Fruit fly (Drosophila melanogaster): ENCODE measurements around the gene vilya.

Gene vilya

dm6 chrX:2744042-2744441, 17.6 kb downstream of the vilya start, which contains the start of gene Syx4 (continued):
- TF ChIP-seq CG10366 (GFP tag; IDR thresholded peaks at IDR 0.05), result peak; percentile 89
- no peak for TF ChIP-seq yki (optimal IDR thresholded peaks at IDR 0.05)
- TF ChIP-seq Ada2b (GFP tag; IDR thresholded peaks at IDR 0.05), result peak; percentile 88
- TF ChIP-seq fd64A (GFP tag; optimal IDR thresholded peaks at IDR 0.05), result peak; percentile 49
- TF ChIP-seq CG30431 (GFP tag; optimal IDR thresholded peaks at IDR 0.05), result peak; percentile 61
- TF ChIP-seq nmo (GFP tag; optimal IDR thresholded peaks at IDR 0.05), result peak; percentile 88
- TF ChIP-seq CG34224 (GFP tag; IDR thresholded peaks at IDR 0.05; ENCODE audit: partially characterized antibody), result no peak
- TF ChIP-seq danr (GFP tag; IDR thresholded peaks at IDR 0.05), result peak; percentile 68
- peak; percentile 89 for TF ChIP-seq HLH3B (GFP tag; IDR thresholded peaks at IDR 0.05)
- peak; percentile 85 for TF ChIP-seq CG4854 (GFP tag; optimal IDR thresholded peaks at IDR 0.05)
- no peak for TF ChIP-seq inv (GFP tag; IDR thresholded peaks at IDR 0.05; ENCODE audit: partially characterized antibody)
- TF ChIP-seq dmrt99B (tag; optimal IDR thresholded peaks at IDR 0.05), result peak; percentile 95
- TF ChIP-seq CG8281 (tag; optimal IDR thresholded peaks at IDR 0.05), result peak; percentile 71
- peak; percentile 87 for TF ChIP-seq CG2712 (tag; optimal IDR thresholded peaks at IDR 0.05)
- TF ChIP-seq CG3163 (GFP tag; optimal IDR thresholded peaks at IDR 0.05), result peak; percentile 57
- peak; percentile 87 for TF ChIP-seq CG16863 (GFP tag; optimal IDR thresholded peaks at IDR 0.05)
- TF ChIP-seq MBD-R2 (GFP tag; IDR thresholded peaks at IDR 0.05), result peak; percentile 72; the same call in 1 of the 2 replicates
- TF ChIP-seq CG4730 (GFP tag; IDR thresholded peaks at IDR 0.05), result peak; percentile 70
- peak; percentile 94 for TF ChIP-seq Meics (GFP tag; optimal IDR thresholded peaks at IDR 0.05)
- peak; percentile 78 for TF ChIP-seq CG14667 (GFP tag; IDR thresholded peaks at IDR 0.05)
- TF ChIP-seq CG14050 (GFP tag; IDR thresholded peaks at IDR 0.05), result peak; percentile 86
- no peak for TF ChIP-seq nerfin-2 (GFP tag; IDR thresholded peaks at IDR 0.05; ENCODE audit: partially characterized antibody)
- peak; percentile 61 for TF ChIP-seq CG4707 (GFP tag; optimal IDR thresholded peaks at IDR 0.05)
- peak; percentile 69 to 88 for TF ChIP-seq bsh (GFP tag; optimal IDR thresholded peaks at IDR 0.05)
- TF ChIP-seq CG10267 (tag; optimal IDR thresholded peaks at IDR 0.05), result peak; percentile 78
- TF ChIP-seq CG7372 (GFP tag; IDR thresholded peaks at IDR 0.05), result peak; percentile 83
- peak; percentile 77 for TF ChIP-seq CG9437 (GFP tag; optimal IDR thresholded peaks at IDR 0.05)
- TF ChIP-seq CG7556 (GFP tag; optimal IDR thresholded peaks at IDR 0.05), result peak; percentile 89
- TF ChIP-seq CG8290 (GFP tag; optimal IDR thresholded peaks at IDR 0.05), result peak; percentile 3
- TF ChIP-seq CG8290 (tag; optimal IDR thresholded peaks at IDR 0.05), result peak in 1 of 2 experiments; percentile 98
- TF ChIP-seq psq (GFP tag; optimal IDR thresholded peaks at IDR 0.05), result peak; percentile 50
- TF ChIP-seq zen (tag; optimal IDR thresholded peaks at IDR 0.05), result peak; percentile 52
- TF ChIP-seq H2.0 (GFP tag; IDR thresholded peaks at IDR 0.05), result peak; percentile 90
- TF ChIP-seq CG10321 (GFP tag; IDR thresholded peaks at IDR 0.05), result peak; percentile 79
- TF ChIP-seq Opbp (GFP tag; IDR thresholded peaks at IDR 0.05; ENCODE audit: partially characterized antibody), result no peak
- TF ChIP-seq NC2β (GFP tag; optimal IDR thresholded peaks at IDR 0.05), result peak; percentile 82
- TF ChIP-seq Fer3 (tag; optimal IDR thresholded peaks at IDR 0.05), result peak; percentile 95
- TF ChIP-seq unc-4 (GFP tag; IDR thresholded peaks at IDR 0.05; ENCODE audit: partially characterized antibody), result no peak
- no peak for TF ChIP-seq stwl (tag; optimal IDR thresholded peaks at IDR 0.05)
- peak; percentile 73 for TF ChIP-seq trem (tag; optimal IDR thresholded peaks at IDR 0.05)
- TF ChIP-seq sisA (GFP tag; IDR thresholded peaks at IDR 0.05), result peak; percentile 76
- peak; percentile 83 for TF ChIP-seq CG31224 (GFP tag; IDR thresholded peaks at IDR 0.05)
- peak; percentile 72 for TF ChIP-seq Six4 (GFP tag; optimal IDR thresholded peaks at IDR 0.05)
- TF ChIP-seq CG9797 (GFP tag; optimal IDR thresholded peaks at IDR 0.05), result no peak
- peak; percentile 79 for TF ChIP-seq sd (tag; optimal IDR thresholded peaks at IDR 0.05)
- TF ChIP-seq slbo (GFP tag; IDR thresholded peaks at IDR 0.05), result peak; percentile 93
- peak; percentile 86 for TF ChIP-seq repo (GFP tag; optimal IDR thresholded peaks at IDR 0.05)
- TF ChIP-seq Sry-δ (GFP tag; optimal IDR thresholded peaks at IDR 0.05), result peak; percentile 55
- TF ChIP-seq p53 (GFP tag; optimal IDR thresholded peaks at IDR 0.05), result peak; percentile 62
- TF ChIP-seq ftz-f1 (GFP tag; optimal IDR thresholded peaks at IDR 0.05), result no peak
- peak; percentile 89 for TF ChIP-seq CG13424 (tag; optimal IDR thresholded peaks at IDR 0.05)
- TF ChIP-seq zfh1 (GFP tag; IDR thresholded peaks at IDR 0.05), result peak; percentile 88
